Worm (Caenorhabditis elegans): ENCODE results near the gene ttr-41.

Gene ttr-41

DNA sequence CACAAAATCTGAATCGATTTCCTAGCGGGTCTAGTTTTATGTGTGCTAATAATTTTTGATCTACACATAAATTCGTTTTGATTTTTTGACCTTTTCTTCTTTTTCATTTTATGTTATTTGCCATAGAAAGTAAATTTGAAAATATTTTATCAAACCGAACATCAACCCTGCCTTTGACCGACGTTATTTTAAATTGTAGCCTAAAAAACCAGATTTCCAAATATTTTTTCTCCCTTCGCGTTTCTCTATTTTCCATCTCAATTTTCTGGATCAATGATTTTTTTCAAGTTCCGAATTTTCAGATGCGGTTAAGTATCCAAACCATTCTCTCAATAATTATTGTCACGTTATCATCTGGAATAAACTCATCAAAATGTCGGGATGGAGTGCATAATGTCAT is 49.8 kb downstream of the ttr-41 start, which contains the start of gene T05A7.1:
TSS of gene T05A7.1 (plus strand) at position 301 of the 400 bp plus-strand sequence.
- TF ChIP-seq ceh-36 (tag; optimal IDR thresholded peaks at IDR 0.05) (no peak), scrt-1 (GFP tag; IDR thresholded peaks at IDR 0.05) (no peak), tbx-11 (GFP tag; IDR thresholded peaks at IDR 0.05) (no peak), B0310.2 (tag; optimal IDR thresholded peaks at IDR 0.05) (no peak), tbx-37 (GFP tag; conservative IDR thresholded peaks at IDR 0.05) (no peak)

Data from whole organism, early embryonic.